Worm (Caenorhabditis elegans): ENCODE measurements around the gene F20G2.6.

DNA sequence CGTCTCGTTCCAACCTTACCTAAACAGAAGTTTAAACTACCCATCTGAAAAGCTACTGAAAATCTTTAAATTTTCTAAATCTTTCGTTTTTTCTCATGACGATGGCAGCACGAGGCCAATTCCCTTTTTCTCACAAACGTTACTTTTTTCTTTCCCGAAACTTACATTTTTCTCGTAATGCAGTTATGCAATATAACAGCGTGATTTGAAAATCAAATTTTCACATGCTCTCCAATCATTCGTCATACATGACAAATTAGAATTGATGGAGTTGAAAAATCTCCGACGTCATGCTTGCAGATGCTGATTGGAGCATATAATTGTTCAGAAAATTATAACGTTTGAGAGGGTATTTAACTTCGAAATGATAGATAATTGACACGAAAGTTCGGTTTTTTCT, 846 bp downstream of the F20G2.6 start:
- TF ChIP-seq lsy-2 (tag; optimal IDR thresholded peaks at IDR 0.05) (no peak), pha-4 (tag; optimal IDR thresholded peaks at IDR 0.05) (no peak), nhr-12 (tag; optimal IDR thresholded peaks at IDR 0.05) (no peak), unc-120 (tag; optimal IDR thresholded peaks at IDR 0.05; ENCODE audit: poor library complexity, severe bottlenecking) (no peak), lin-32 (GFP tag; optimal IDR thresholded peaks at IDR 0.05) (no peak)

All from whole organism, mixed stage, embryonic.